Worm (Caenorhabditis elegans): Measurements from ENCODE around the gene msp-3.

The msp-3 gene

DNA sequence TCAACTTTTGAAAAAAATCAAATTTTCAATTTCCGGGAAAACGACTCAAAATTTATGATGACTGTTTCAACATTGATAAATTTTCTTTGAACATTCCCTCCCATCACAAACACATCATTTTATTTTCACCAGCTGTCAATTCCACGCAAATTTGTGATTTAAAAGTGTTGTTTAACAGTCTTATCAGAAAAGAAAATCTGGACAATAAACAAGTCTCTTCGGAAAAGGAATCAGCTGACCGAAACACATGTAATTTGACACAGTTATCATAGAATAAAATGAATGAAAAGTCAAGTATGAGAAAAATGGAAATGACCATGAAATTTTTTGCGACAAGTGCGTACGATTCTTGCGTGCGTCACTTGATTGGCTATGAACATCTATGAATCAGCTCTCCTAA lies 17.0 kb downstream of the msp-3 start:
- TF ChIP-seq sptf-1 (tag; optimal IDR thresholded peaks at IDR 0.05), result no peak
- no peak for TF ChIP-seq ceh-43 (GFP tag; optimal IDR thresholded peaks at IDR 0.05)
- TF ChIP-seq mab-5 (tag; optimal IDR thresholded peaks at IDR 0.05), result no peak
- TF ChIP-seq M03D4.4 (tag; optimal IDR thresholded peaks at IDR 0.05), result no peak
- no peak for TF ChIP-seq blmp-1 (tag; optimal IDR thresholded peaks at IDR 0.05)
- no peak for TF ChIP-seq nhr-76 (tag; optimal IDR thresholded peaks at IDR 0.05)

DNA sequence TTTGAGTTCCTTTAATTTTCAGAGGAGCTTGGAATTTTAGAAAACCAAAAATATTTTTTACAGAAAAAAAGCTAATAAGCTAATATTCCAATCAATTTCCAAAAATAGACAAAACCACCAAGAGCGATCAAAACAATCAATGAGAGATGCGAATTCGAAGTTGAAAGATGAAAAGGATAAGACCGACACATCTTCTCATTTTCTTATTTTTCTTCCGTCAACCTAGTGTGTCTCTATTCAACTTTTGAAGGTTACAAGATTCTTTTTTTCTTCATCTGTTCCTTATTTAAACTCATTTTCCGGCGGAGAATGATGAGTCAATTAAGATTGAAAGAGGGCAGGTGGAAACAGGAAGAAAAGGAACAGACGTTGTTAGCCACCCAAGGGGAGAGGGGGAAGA lies 18.5 kb downstream of the msp-3 start:
- TF ChIP-seq nhr-2 (tag; optimal IDR thresholded peaks at IDR 0.05), result no peak

DNA sequence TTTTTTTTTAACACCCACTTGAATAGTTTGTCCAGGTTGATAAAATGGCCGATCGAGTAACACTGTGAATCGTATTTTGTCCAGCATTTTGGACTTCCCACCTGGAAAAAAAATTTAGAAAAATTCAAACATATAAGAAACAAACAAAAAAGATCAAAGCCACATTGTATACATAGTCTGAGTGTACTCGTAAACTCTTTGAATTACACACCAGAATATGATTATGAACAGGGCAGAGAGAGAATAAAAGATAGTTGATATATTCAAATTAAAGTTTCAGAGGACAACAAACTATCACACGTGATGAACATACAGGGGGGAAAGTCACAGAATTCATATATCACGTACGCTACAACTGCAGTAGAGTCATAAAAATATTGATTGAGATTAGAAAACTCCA lies 19.8 kb downstream of the msp-3 start, which contains the start of gene ttm-2:
Gene ttm-2 (minus strand): TSS at position 101 of the 400 bp plus-strand sequence.
- TF ChIP-seq lin-13 (tag; optimal IDR thresholded peaks at IDR 0.05), result no peak
- no peak for TF ChIP-seq tbx-8 (GFP tag; optimal IDR thresholded peaks at IDR 0.05)
- no peak for TF ChIP-seq nhr-76 (tag; optimal IDR thresholded peaks at IDR 0.05)
- TF ChIP-seq drap-1 (GFP tag; optimal IDR thresholded peaks at IDR 0.05), result no peak
- no peak for TF ChIP-seq pha-4 (tag; optimal IDR thresholded peaks at IDR 0.05)
- TF ChIP-seq bed-3 (GFP tag; optimal IDR thresholded peaks at IDR 0.05), result no peak
- TF ChIP-seq flh-1 (GFP tag; optimal IDR thresholded peaks at IDR 0.05), result no peak
- TF ChIP-seq lin-32 (GFP tag; optimal IDR thresholded peaks at IDR 0.05), result no peak
- TF ChIP-seq sptf-1 (tag; optimal IDR thresholded peaks at IDR 0.05), result no peak
- no peak for TF ChIP-seq ceh-43 (GFP tag; optimal IDR thresholded peaks at IDR 0.05)
- no peak for TF ChIP-seq mab-5 (tag; optimal IDR thresholded peaks at IDR 0.05)
- no peak for TF ChIP-seq snpc-4 (tag; optimal IDR thresholded peaks at IDR 0.05)

DNA sequence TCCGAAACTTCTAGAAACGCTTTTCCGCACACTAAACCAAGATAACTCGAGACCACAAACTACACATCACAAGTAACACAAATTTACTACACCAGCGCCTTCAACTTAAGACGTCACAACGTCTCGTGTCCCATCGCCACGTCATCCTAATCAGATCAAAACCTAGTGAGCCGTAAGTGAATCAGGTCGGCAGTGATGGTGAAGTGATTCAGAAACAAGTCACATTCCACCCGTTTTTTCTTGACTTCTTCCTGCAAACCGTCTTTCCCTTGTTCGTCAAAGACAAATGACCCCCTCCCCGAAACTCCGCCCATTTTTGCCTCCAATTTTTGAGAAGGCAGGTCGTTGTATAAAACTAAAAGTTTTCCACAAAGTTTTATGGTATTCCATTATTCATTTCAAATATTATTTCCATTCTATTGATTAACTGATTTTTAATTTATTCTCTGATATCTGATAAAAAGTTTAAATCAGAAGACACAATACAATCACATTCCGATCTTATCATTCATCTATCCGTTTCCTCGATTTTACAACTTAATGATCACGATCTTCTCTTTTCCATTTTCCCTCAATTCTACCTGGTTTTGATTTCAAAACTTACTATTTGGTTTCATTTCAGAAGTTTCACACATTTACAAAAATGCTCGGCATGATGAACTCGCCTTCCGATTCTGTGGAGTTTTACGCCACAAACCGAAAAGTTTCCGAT lies 23.4 kb downstream of the msp-3 start, which contains the start of gene F26G1.2:
Gene F26G1.2 (plus strand): TSS at position 508 of the 712 bp plus-strand sequence.
- no peak for TF ChIP-seq lin-32 (GFP tag; optimal IDR thresholded peaks at IDR 0.05)

DNA sequence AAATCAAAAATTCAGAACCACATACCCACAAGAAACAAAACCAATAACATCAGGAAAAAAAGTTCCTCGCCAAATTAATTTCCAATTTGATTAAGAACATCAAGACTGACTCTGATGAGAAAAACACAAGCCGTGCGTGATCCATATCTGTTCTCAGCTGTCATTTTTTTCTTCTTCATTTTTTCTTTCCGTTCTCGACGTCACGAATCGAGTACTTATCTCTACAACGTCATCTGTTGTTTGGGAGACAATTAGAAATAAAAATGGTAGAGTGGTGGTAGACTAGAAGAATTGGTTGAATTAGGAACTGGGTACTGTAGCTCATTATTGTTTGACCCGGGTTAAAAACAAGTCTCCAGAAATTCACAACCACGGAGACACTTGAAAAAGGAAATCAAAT lies 25.1 kb downstream of the msp-3 start:
- TF ChIP-seq tbx-8 (GFP tag; optimal IDR thresholded peaks at IDR 0.05) (no peak), mls-2 (tag; optimal IDR thresholded peaks at IDR 0.05) (no peak), lin-13 (tag; optimal IDR thresholded peaks at IDR 0.05) (no peak), mab-5 (tag; optimal IDR thresholded peaks at IDR 0.05) (no peak), elt-3 (tag; optimal IDR thresholded peaks at IDR 0.05) (no peak), blmp-1 (tag; optimal IDR thresholded peaks at IDR 0.05) (no peak), ces-1 (GFP tag; optimal IDR thresholded peaks at IDR 0.05) (no peak), zip-8 (tag; optimal IDR thresholded peaks at IDR 0.05) (no peak), lsy-2 (tag; optimal IDR thresholded peaks at IDR 0.05) (no peak)

DNA sequence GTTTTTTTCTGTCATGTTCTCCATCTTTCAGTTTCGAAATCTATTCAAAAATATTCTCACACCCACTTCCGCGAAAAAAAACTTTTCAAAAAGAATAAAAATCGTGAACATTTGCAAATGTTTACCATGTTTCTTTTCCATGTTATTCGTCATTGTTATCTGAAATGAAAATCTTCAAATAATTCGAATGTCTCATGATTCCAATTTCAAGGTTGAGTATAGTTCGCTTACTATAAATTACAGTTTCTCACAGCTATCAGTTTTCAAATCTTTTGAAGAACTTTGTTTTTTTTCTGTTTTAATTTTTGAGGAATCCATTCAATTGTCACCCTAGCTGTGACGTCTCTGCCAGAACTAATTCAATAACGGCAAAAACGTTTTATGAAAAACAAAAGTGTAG lies 26.2 kb downstream of the msp-3 start:
- no peak for TF ChIP-seq nhr-237 (tag; optimal IDR thresholded peaks at IDR 0.05)
- no peak for TF ChIP-seq lin-13 (tag; optimal IDR thresholded peaks at IDR 0.05)
- no peak for TF ChIP-seq tbx-8 (GFP tag; optimal IDR thresholded peaks at IDR 0.05)
- TF ChIP-seq blmp-1 (tag; optimal IDR thresholded peaks at IDR 0.05), result no peak
- no peak for TF ChIP-seq ces-1 (GFP tag; optimal IDR thresholded peaks at IDR 0.05)
- no peak for TF ChIP-seq nhr-2 (tag; optimal IDR thresholded peaks at IDR 0.05)
- no peak for TF ChIP-seq unc-62 (GFP tag; optimal IDR thresholded peaks at IDR 0.05)
- no peak for TF ChIP-seq lsy-2 (tag; optimal IDR thresholded peaks at IDR 0.05)
- no peak for TF ChIP-seq unc-39 (tag; optimal IDR thresholded peaks at IDR 0.05)
- TF ChIP-seq snpc-4 (tag; optimal IDR thresholded peaks at IDR 0.05), result no peak
- no peak for TF ChIP-seq pha-4 (tag; optimal IDR thresholded peaks at IDR 0.05)
- no peak for TF ChIP-seq drap-1 (GFP tag; optimal IDR thresholded peaks at IDR 0.05)
- no peak for TF ChIP-seq zip-8 (tag; optimal IDR thresholded peaks at IDR 0.05)
- TF ChIP-seq mab-5 (tag; optimal IDR thresholded peaks at IDR 0.05), result no peak
- no peak for TF ChIP-seq sptf-1 (tag; optimal IDR thresholded peaks at IDR 0.05)
- TF ChIP-seq sem-2 (GFP tag; optimal IDR thresholded peaks at IDR 0.05), result no peak
- TF ChIP-seq elt-1 (tag; optimal IDR thresholded peaks at IDR 0.05; ENCODE audit: borderline replicate concordance, insufficient read depth), result no peak
- TF ChIP-seq ceh-39 (tag; optimal IDR thresholded peaks at IDR 0.05), result no peak
- no peak for TF ChIP-seq ham-2 (GFP tag; optimal IDR thresholded peaks at IDR 0.05)

All from whole organism, mixed stage, embryonic.